Worm (Caenorhabditis elegans) whole organism, midembryonic: ENCODE data around the gene cpsf-4.

ENCODE experiments used
- T22C8.4 ChIP-seq: fragments of 200-800 bp; sonication (Bioruptor generic); IDR thresholded peaks from 2 replicates; pipeline ENCODE4 v1.3.6; 2022; ENCODE audit warnings: missing genetic modification characterization, missing compliant biosample characterization
- flt-1 ChIP-seq: fragments of 200-800 bp; sonication (Bioruptor generic); IDR thresholded peaks from 2 replicates; pipeline ENCODE4 v1.3.6; 2022; ENCODE audit warnings: missing genetic modification characterization, missing compliant biosample characterization
- ref-1 ChIP-seq: fragments of 200-800 bp; sonication (Bioruptor generic); conservative IDR thresholded peaks from 2 replicates; pipeline ENCODE4 v1.3.6; 2022; ENCODE audit warnings: missing genetic modification reagents, missing genetic modification characterization, missing compliant biosample characterization
- tab-1 ChIP-seq: fragments of 200-800 bp; sonication (Bioruptor generic); IDR thresholded peaks from 2 replicates; pipeline ENCODE4 v1.3.6; 2022; ENCODE audit warnings: missing genetic modification characterization, missing compliant biosample characterization
- ztf-29 ChIP-seq: fragments of 200-800 bp; sonication (Bioruptor generic); IDR thresholded peaks from 2 replicates; pipeline ENCODE4 v1.3.6; 2022; ENCODE audit warnings: missing genetic modification reagents, missing genetic modification characterization, missing compliant biosample characterization

DNA sequence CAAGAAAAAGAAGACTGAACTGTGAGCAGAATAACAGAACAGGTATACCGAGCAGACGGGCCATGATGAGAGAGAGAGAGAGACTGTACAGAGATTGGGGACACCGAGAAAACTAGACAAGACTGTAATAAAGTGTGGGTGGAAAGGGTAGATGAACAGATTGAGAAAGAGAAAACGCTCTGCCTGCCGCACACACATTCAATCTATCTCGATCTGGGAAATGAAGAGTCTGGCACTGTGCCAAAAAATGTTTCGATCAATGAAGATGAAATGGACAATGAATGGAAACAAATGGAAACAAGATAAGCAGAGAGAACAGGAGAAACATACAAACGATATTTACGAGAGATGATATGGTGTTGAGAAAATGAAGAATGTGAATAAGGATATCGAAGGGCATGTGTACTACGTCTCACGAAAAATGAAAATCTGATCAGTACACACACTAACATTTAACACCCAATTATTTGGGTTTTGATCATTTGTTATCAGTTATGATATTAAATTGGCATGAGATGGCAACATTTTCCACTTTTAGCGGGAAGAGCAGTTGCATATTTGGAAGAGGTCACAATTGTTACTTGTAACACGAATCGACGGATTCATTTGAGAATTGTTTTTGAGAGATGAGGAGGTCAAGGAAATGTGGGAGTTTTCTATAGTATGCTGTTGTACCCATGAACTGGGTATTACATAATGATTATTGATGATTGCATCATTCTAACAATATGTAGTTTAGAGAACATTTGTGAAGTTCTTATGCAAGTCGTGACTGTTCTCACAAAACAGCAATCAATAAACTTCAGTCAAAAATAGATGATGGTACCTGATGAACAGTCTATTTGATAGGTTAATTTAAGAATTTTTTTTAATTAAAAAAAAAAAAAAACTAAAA lies 48.2 kb downstream of the cpsf-4 start:
- TF ChIP-seq tab-1 (GFP tag; lab: Robert Waterston, UW) (no peak), T22C8.4 (GFP tag; lab: Robert Waterston, UW) (no peak), ref-1 (no peak), flt-1 (no peak), ztf-29 (GFP tag; lab: Robert Waterston, UW) (no peak)
